Fruit fly (Drosophila melanogaster): ENCODE results near the gene CG31370.

CG31370 gene

DNA sequence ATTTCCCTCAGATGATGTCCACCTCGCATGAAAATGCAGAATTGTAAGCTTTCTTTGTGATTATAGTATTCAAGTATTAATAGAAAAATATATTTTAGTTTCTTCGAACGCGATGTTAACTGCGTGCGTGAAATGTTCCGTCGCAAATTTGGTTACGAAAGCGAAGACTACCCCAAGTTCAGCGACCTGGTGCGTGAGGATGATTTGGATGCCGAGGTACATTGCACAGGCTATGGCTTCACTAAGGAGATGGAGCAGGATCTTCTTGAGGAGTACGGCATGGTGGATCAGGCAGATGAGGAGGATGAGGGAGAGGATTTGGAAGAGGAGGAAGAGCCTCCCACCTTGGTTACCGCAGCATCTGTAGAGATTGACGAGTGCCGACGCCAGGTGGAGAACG, 35.5 kb upstream of the CG31370 start:
- no peak for TF ChIP-seq rgr (GFP tag; optimal IDR thresholded peaks at IDR 0.05)
- TF ChIP-seq jim (GFP tag; optimal IDR thresholded peaks at IDR 0.05) = no peak
- TF ChIP-seq Hr83 (GFP tag; optimal IDR thresholded peaks at IDR 0.05; ENCODE audit: poor library complexity, severe bottlenecking) = no peak
- no peak for TF ChIP-seq Rel (GFP tag; optimal IDR thresholded peaks at IDR 0.05)
- no peak for TF ChIP-seq Rel (tag; optimal IDR thresholded peaks at IDR 0.05)
- no peak for TF ChIP-seq Sp1 (GFP tag; optimal IDR thresholded peaks at IDR 0.05)
- TF ChIP-seq usp (GFP tag; optimal IDR thresholded peaks at IDR 0.05) = no peak
- no peak for TF ChIP-seq foxo (GFP tag; optimal IDR thresholded peaks at IDR 0.05)
- no peak for TF ChIP-seq CG32264 (GFP tag; optimal IDR thresholded peaks at IDR 0.05)
- no peak for TF ChIP-seq Hnf4 (GFP tag; optimal IDR thresholded peaks at IDR 0.05)
- TF ChIP-seq h (GFP tag; optimal IDR thresholded peaks at IDR 0.05) = no peak
- no peak for TF ChIP-seq dmrt93B (GFP tag; optimal IDR thresholded peaks at IDR 0.05)

DNA sequence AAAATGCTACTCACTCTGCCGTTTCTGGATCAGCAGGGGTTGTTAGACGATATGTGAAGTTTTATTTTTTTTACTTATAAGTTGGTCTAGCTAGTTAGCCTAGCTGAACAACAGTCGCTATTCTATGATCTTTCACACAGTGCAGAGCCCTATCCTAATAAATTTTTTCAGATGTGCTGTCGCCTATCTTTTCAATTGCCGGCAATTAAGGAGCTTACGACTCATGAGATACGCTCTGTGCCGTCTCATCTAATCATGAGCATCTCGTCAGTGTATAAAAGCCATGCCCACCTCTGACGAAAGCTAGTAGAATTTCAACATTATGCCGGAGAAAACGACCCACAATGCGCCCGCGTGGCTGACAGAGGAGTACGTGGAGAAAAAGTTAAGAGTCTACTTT, 32.4 kb upstream of the CG31370 start, which contains the start of the genes CG11889 and CG11891:
TSS of gene CG11889 (plus strand) at position 301 of the 400 bp plus-strand sequence.
TSS of gene CG11891 (plus strand) at position 301 of the 400 bp plus-strand sequence.
- TF ChIP-seq OdsH (GFP tag; optimal IDR thresholded peaks at IDR 0.05) (no peak), tai (GFP tag; optimal IDR thresholded peaks at IDR 0.05) (no peak), CrebA (GFP tag; optimal IDR thresholded peaks at IDR 0.05; ENCODE audit: borderline replicate concordance) (no peak), jim (GFP tag; optimal IDR thresholded peaks at IDR 0.05) (no peak), Hr78 (GFP tag; optimal IDR thresholded peaks at IDR 0.05) (no peak), usp (GFP tag; optimal IDR thresholded peaks at IDR 0.05) (no peak), GATAd (GFP tag; optimal IDR thresholded peaks at IDR 0.05) (no peak), Jra (GFP tag; optimal IDR thresholded peaks at IDR 0.05) (no peak)

DNA sequence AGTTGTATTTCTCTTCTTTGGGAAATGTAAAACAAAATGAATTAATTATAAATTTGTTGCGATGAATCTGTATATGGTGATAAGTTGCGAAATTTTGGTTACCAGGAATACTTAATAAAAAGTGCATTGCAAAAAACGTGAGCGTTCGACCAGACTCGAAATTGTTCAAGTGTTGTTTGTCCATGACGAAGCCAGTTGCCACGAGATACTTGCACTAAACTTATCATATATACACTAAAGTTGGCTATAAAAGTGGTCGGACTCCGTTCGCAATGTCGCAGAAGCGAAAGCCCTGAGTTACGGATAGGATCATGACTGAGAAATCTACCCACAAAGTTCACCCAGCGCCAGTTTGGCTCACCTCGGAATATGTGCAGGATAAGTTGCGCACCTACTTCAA, 28.7 kb upstream of the CG31370 start, which contains the start of gene CG11878:
TSS of gene CG11878 (plus strand) at position 301 of the 400 bp plus-strand sequence.
- no peak for TF ChIP-seq Hr78 (GFP tag; optimal IDR thresholded peaks at IDR 0.05)
- TF ChIP-seq HLH106 (tag; optimal IDR thresholded peaks at IDR 0.05) = no peak
- TF ChIP-seq h (GFP tag; optimal IDR thresholded peaks at IDR 0.05) = no peak
- TF ChIP-seq dl (GFP tag; optimal IDR thresholded peaks at IDR 0.05; ENCODE audit: insufficient read depth in 1 of 2, partially characterized antibody in 2 of 2) = no peak
- TF ChIP-seq OdsH (GFP tag; optimal IDR thresholded peaks at IDR 0.05) = no peak
- TF ChIP-seq fru (GFP tag; optimal IDR thresholded peaks at IDR 0.05) = no peak
- TF ChIP-seq pan (optimal IDR thresholded peaks at IDR 0.05) = no peak
- TF ChIP-seq br (GFP tag; optimal IDR thresholded peaks at IDR 0.05) = no peak
- no peak for TF ChIP-seq lola (GFP tag; optimal IDR thresholded peaks at IDR 0.05)
- no peak for TF ChIP-seq Dfd (GFP tag; optimal IDR thresholded peaks at IDR 0.05)
- no peak for TF ChIP-seq ey (GFP tag; optimal IDR thresholded peaks at IDR 0.05)

DNA sequence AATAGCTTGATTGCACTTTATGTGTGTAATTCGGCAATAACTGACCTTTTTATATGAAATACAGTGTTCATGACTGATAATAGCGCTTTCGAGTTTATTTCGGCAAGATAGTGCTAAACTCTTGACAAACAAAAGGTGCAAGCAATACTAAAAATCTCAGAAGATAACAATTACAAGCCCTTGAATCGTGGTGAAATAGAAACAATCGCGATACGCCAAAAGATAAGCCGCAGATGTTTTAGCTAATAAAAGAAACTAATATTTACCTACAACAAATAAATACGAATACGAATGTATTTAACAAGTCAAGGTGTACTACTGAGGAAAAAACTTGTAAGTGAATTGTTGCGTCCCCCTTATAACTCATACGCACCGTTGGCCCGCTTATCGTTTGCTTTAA, 27.0 kb upstream of the CG31370 start:
- no peak for TF ChIP-seq HLH106 (tag; optimal IDR thresholded peaks at IDR 0.05)
- TF ChIP-seq sv (GFP tag; optimal IDR thresholded peaks at IDR 0.05) = no peak
- TF ChIP-seq Hr78 (GFP tag; optimal IDR thresholded peaks at IDR 0.05) = no peak
- no peak for TF ChIP-seq lola (GFP tag; optimal IDR thresholded peaks at IDR 0.05)
- no peak for TF ChIP-seq dl (GFP tag; optimal IDR thresholded peaks at IDR 0.05; ENCODE audit: insufficient read depth in 1 of 2, partially characterized antibody in 2 of 2)
- no peak for TF ChIP-seq rgr (GFP tag; optimal IDR thresholded peaks at IDR 0.05)

DNA sequence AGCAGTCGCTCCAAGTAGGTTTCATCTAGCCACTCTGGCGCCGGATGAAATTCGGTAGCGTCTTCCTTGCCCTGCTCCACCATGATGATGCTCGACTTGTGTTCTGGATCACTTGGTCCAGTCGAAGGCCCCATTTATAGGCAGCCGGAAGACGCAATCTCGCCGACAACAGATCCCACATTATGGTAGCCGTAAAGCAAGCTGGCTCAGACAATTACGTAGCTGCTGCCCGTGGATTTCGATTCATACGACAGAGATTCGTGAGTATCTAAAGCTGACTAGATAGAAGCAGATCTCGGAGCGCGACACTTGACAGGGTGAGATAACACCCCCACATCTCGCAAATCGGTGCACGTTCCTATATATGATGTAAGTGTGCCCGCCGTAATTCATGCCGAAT, 25.2 kb upstream of the CG31370 start, which contains the start of gene CG10513:
TSS of gene CG10513 (minus strand) at position 101 of the 400 bp plus-strand sequence.
- TF ChIP-seq CrebA (GFP tag; optimal IDR thresholded peaks at IDR 0.05; ENCODE audit: borderline replicate concordance) (no peak), br (GFP tag; optimal IDR thresholded peaks at IDR 0.05) (no peak), Jra (GFP tag; optimal IDR thresholded peaks at IDR 0.05) (no peak), Hnf4 (GFP tag; optimal IDR thresholded peaks at IDR 0.05) (no peak), tai (GFP tag; optimal IDR thresholded peaks at IDR 0.05) (no peak), Abd-B (GFP tag; optimal IDR thresholded peaks at IDR 0.05) (no peak), sv (GFP tag; optimal IDR thresholded peaks at IDR 0.05) (no peak), usp (GFP tag; optimal IDR thresholded peaks at IDR 0.05) (no peak), brk (GFP tag; optimal IDR thresholded peaks at IDR 0.05) (no peak), pan (optimal IDR thresholded peaks at IDR 0.05) (no peak), CG9705 (GFP tag; optimal IDR thresholded peaks at IDR 0.05) (no peak), dl (GFP tag; optimal IDR thresholded peaks at IDR 0.05; ENCODE audit: insufficient read depth in 1 of 2, partially characterized antibody in 2 of 2) (no peak), N (GFP tag; optimal IDR thresholded peaks at IDR 0.05) (no peak), Myc (optimal IDR thresholded peaks at IDR 0.05) (no peak), Sp1 (GFP tag; optimal IDR thresholded peaks at IDR 0.05) (no peak), h (GFP tag; optimal IDR thresholded peaks at IDR 0.05) (no peak), fru (GFP tag; optimal IDR thresholded peaks at IDR 0.05) (no peak), Hr83 (GFP tag; optimal IDR thresholded peaks at IDR 0.05; ENCODE audit: poor library complexity, severe bottlenecking) (no peak)

Data from whole organism, wandering third instar larva.